Worm (Caenorhabditis elegans): ENCODE data around the gene T23G4.2.

DNA sequence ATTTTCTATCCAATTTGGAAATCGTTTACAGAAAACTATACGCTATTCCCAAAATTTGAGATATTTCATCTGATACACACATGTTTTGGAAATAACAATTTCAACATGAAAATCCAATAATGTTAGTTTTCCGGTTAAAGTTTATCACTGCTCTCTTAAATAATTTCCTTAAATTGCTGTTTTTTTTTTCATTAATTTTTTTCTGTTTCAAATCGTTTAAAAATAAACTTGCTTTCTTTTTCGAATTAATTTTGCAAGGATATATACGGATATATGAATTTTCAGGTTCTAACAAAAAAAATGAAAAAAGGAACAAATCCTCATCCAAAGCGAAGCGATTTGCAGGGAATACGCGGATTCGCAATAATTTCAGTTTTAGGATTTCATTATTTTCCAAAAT is 15.9 kb downstream of the T23G4.2 start, which contains the start of gene oac-48:
- TF ChIP-seq zag-1 (tag; optimal IDR thresholded peaks at IDR 0.05) (no peak), nhr-77 (tag; optimal IDR thresholded peaks at IDR 0.05) (no peak), nhr-76 (tag; optimal IDR thresholded peaks at IDR 0.05) (no peak), mdl-1 (tag; optimal IDR thresholded peaks at IDR 0.05) (no peak), aly-2 (tag; optimal IDR thresholded peaks at IDR 0.05) (no peak), ama-1 (optimal IDR thresholded peaks at IDR 0.05) (no peak), elt-3 (tag; optimal IDR thresholded peaks at IDR 0.05) (no peak), nhr-11 (tag; optimal IDR thresholded peaks at IDR 0.05) (no peak), ztf-11 (tag; optimal IDR thresholded peaks at IDR 0.05) (no peak), elt-1 (tag; optimal IDR thresholded peaks at IDR 0.05) (no peak), lsy-12 (tag; optimal IDR thresholded peaks at IDR 0.05) (no peak), lin-15B (tag; optimal IDR thresholded peaks at IDR 0.05) (no peak)

All from whole organism, L3 larva.